Worm (Caenorhabditis elegans) whole organism, midembryonic: Measurements from ENCODE around the gene T22F3.7.
A peak's percentile ranks its signal among the peaks of the same experiment; 100 is the strongest.
"Not testable (repeated sequence)": the region's sequence is repeated elsewhere in the genome, so short reads cannot be mapped to it uniquely, and the experiment has no call there.

Source experiments
- T22C8.4 ChIP-seq: fragments of 200-800 bp; sonication (Bioruptor generic); IDR thresholded peaks from 2 replicates; pipeline ENCODE4 v1.3.6; 2022; ENCODE audit warnings: missing genetic modification characterization, missing compliant biosample characterization
- cog-1 ChIP-seq: sonication (generic microtip); optimal IDR thresholded peaks from 2 replicates; lab custom pipeline; 2016; ENCODE audit warnings: missing genetic modification characterization, missing compliant biosample characterization
- flt-1 ChIP-seq: fragments of 200-800 bp; sonication (Bioruptor generic); IDR thresholded peaks from 2 replicates; pipeline ENCODE4 v1.3.6; 2022; ENCODE audit warnings: missing genetic modification characterization, missing compliant biosample characterization
- klf-2 ChIP-seq: fragments of 200-800 bp; sonication (Bioruptor generic); conservative IDR thresholded peaks from 2 replicates; pipeline ENCODE4 v1.3.6; 2022; ENCODE audit warnings: missing genetic modification reagents, missing genetic modification characterization, missing compliant biosample characterization
- med-1 ChIP-seq: sonication (generic microtip); optimal IDR thresholded peaks from 2 replicates; lab custom pipeline; 2017; ENCODE audit warnings: missing genetic modification characterization, mild to moderate bottlenecking, missing compliant biosample characterization, antibody characterized with exemption, missing genetic modification reagents; ENCODE audit not compliant: insufficient read depth
- ref-1 ChIP-seq: fragments of 200-800 bp; sonication (Bioruptor generic); conservative IDR thresholded peaks from 2 replicates; pipeline ENCODE4 v1.3.6; 2022; ENCODE audit warnings: missing genetic modification reagents, missing genetic modification characterization, missing compliant biosample characterization
- tab-1 ChIP-seq: fragments of 200-800 bp; sonication (Bioruptor generic); IDR thresholded peaks from 2 replicates; pipeline ENCODE4 v1.3.6; 2022; ENCODE audit warnings: missing genetic modification characterization, missing compliant biosample characterization
- ztf-23 ChIP-seq: fragments of 200-800 bp; sonication (Bioruptor generic); IDR thresholded peaks from 2 replicates; pipeline ENCODE4 v1.3.6; 2022; ENCODE audit warnings: missing genetic modification reagents, missing genetic modification characterization, missing compliant biosample characterization
- ztf-29 ChIP-seq: fragments of 200-800 bp; sonication (Bioruptor generic); IDR thresholded peaks from 2 replicates; pipeline ENCODE4 v1.3.6; 2022; ENCODE audit warnings: missing genetic modification reagents, missing genetic modification characterization, missing compliant biosample characterization

The T22F3.7 gene

DNA sequence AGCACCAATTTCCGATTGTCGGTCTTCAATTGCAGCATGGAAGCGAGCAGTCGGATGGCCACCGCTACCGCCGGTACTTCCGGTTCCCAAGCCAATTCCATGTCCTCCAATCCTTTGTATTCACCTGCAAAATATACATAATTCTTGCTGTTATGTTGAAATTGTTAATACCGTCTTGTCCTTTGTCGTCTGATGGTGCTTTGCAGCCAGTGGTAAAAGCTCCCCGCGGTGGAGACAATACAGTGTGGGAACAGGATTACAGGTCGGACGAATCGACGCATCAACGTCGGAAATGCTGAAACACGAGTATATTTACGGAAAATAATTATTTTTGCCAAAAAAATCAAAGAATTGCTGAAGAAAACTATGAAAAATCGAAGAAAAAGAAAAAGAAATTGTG, 36.1 kb downstream of the T22F3.7 start, which contains the start of gene T24A6.17:
TSS of gene T24A6.17 (minus strand) at position 101 of the 400 bp plus-strand sequence.
- TF ChIP-seq med-1 (GFP tag; lab: Kevin White, UChicago); flt-1 (GFP tag; lab: Robert Waterston, UW); cog-1 (tag; lab: Kevin White, UChicago): not testable (repeated sequence)

DNA sequence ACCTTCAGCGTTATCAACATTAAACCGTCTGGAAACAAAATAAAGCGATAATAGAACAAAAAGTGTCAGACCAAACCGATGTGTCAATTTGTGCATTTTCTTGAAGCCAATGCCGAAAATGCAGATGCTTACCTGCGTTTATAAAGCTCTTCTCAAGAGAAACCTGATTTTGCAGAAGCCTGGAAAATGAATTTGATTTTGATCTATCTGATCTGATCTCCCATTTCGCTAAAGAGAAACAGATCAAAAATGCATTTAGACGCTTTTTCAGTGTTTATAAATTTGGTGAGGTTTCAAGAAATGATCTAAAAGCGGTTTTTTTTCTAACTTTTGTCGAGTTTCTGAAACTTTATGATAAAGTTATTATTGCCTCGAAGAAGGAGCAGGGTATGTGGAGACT, 37.6 kb downstream of the T22F3.7 start, which contains the start of gene T24A6.16:
TSS of gene T24A6.16 (minus strand) at position 101 of the 400 bp plus-strand sequence.
- not testable (repeated sequence) for TF ChIP-seq ref-1 (GFP tag; lab: Robert Waterston, UW); ztf-23 (GFP tag; lab: Robert Waterston, UW); med-1 (GFP tag; lab: Kevin White, UChicago)

ce11 chrV:3558744-3559143, 41.7 kb downstream of the T22F3.7 start, which contains the start of gene T24A6.1:
Gene T24A6.1, plus strand, starts transcription at chrV:3559044.
- not testable (repeated sequence) for TF ChIP-seq flt-1, ref-1, ztf-29 (GFP tag; lab: Robert Waterston, UW)

- TF ChIP-seq ztf-29 (GFP tag; lab: Robert Waterston, UW) (no peak), klf-2 (no peak), T22C8.4 (no peak), ref-1 (GFP tag; lab: Robert Waterston, UW) (no peak), tab-1 (GFP tag; lab: Robert Waterston, UW) (no peak), med-1 (GFP tag; lab: Kevin White, UChicago) (no peak), ztf-23 (GFP tag; lab: Robert Waterston, UW) (no peak), flt-1 (GFP tag; lab: Robert Waterston, UW) (no peak), cog-1 (tag; lab: Kevin White, UChicago) (no peak)
These were observed 43.0 kb downstream of the T22F3.7 start, which contains the start of gene grl-31 for ce11 chrV:3557422-3557821. Gene grl-31, minus strand, starts transcription at chrV:3557778.

DNA sequence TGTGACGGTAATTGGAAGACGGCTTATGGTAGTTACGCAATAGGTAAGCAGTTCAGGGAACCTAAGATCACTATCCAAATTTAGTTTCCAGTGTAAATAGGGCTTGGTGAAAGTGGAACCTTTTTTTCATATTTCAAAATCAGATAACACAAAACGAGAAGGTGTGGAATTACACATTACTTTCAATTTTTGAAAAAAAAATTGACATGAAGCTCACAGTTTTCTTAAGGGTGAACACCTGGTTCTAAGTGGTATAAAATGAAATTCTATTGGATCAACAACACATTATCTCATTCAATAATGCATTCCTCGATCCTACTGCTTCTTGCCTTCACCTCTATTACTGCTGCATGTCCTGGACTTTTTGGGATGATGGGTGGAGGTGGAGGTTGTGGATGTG, 44.5 kb downstream of the T22F3.7 start, which contains the start of gene grl-30:
TSS of gene grl-30 (plus strand) at position 301 of the 400 bp plus-strand sequence.
- TF ChIP-seq T22C8.4 (no peak), flt-1 (GFP tag; lab: Robert Waterston, UW) (no peak), med-1 (GFP tag; lab: Kevin White, UChicago) (no peak)

DNA sequence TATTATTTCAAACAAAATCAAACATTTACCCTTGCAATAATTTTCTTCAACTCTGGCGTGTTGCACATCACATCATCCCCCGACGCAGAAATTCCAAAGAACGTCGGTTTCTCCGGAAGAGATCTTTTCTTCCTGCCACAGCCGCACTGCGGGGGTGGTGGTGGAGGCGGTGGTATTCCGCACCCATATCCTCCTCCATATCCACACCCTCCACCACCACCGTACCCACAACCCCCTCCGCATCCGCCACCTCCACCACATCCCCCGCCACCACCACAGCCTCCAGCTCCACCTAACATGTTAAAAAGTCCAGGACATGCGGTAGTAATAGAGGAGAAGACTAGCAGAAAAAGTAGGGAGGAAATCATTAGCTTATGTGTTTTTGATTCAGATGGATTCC, 45.6 kb downstream of the T22F3.7 start, which contains the start of gene grl-29:
TSS of gene grl-29 (minus strand) at position 368 of the 400 bp plus-strand sequence.
- TF ChIP-seq cog-1 (tag; lab: Kevin White, UChicago) (no peak), ztf-29 (GFP tag; lab: Robert Waterston, UW) (no peak), ztf-23 (GFP tag; lab: Robert Waterston, UW) (0 out of 2 replicates have a peak, but pooled peaks have one; percentile 19), ref-1 (GFP tag; lab: Robert Waterston, UW) (no peak), flt-1 (GFP tag; lab: Robert Waterston, UW) (no peak), T22C8.4 (no peak), med-1 (GFP tag; lab: Kevin White, UChicago) (no peak)

DNA sequence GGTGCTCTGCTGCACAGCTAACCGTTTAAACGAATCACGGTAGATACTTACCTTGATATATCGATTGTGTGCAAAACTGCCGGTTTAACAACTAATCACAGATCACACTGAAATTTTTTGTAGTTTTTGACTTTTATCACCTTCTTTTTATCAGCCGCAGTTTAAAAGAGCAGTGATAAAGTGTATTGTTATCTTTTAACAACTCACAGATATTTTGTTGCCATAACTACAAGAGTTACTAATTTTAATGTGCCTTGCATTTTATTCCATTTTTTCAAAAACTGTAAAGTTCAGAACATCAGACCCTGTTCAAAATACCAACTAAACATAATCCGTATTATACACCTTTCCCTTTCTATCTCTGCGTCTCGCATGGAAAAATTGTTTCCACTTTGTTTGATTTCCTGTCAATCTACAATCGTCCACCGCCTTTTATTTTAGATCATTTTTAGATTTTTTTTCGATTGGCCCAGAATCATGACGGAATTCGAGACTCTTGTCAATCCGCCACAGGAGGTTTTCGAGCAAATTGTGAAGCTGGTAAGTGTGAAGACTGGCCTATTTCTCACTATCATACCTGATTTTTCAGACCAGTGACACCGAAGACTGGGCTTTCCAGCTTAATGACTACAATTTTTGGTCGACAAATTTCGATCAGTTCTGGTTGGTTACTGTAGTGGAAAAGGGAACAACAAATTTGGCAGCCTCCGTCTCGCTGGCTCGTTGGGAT, 47.6 kb downstream of the T22F3.7 start, which contains the start of gene T24A6.20:
TSS of gene T24A6.20 (plus strand) at position 395 of the 730 bp plus-strand sequence.
- no peak for TF ChIP-seq med-1 (GFP tag; lab: Kevin White, UChicago)
- TF ChIP-seq tab-1 (GFP tag; lab: Robert Waterston, UW) = no peak

DNA sequence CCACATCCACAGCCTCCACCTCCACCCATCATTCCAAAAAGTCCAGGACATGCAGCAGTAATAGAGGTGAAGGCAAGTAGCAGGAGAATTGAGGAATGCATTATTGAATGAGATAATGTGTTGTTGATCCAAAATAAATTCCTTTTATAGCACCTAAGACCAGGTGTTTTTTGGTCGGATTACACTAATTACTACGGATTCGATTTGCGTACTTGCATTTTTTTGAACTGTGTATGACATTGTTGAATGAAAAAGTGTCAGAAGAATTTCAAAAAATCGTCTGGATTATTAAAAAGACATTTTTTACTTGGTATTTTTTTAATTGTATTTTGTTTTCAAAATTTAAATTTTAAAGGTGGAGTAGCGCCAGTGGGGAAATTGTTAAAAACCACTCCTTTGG, 48.7 kb downstream of the T22F3.7 start, which contains the start of gene grl-28:
TSS of gene grl-28 (minus strand) at position 101 of the 400 bp plus-strand sequence.
- TF ChIP-seq T22C8.4 (no peak), med-1 (GFP tag; lab: Kevin White, UChicago) (no peak), ztf-23 (GFP tag; lab: Robert Waterston, UW) (no peak), ztf-29 (GFP tag; lab: Robert Waterston, UW) (no peak), cog-1 (tag; lab: Kevin White, UChicago) (no peak), ref-1 (GFP tag; lab: Robert Waterston, UW) (no peak), tab-1 (GFP tag; lab: Robert Waterston, UW) (no peak), klf-2 (no peak), flt-1 (GFP tag; lab: Robert Waterston, UW) (no peak)

- TF ChIP-seq T22C8.4 = no peak
- no peak for TF ChIP-seq tab-1 (GFP tag; lab: Robert Waterston, UW)
- no peak for TF ChIP-seq ref-1 (GFP tag; lab: Robert Waterston, UW)
- no peak for TF ChIP-seq ztf-23 (GFP tag; lab: Robert Waterston, UW)
- no peak for TF ChIP-seq flt-1 (GFP tag; lab: Robert Waterston, UW)
- TF ChIP-seq med-1 (GFP tag; lab: Kevin White, UChicago) = no peak
- TF ChIP-seq ztf-29 (GFP tag; lab: Robert Waterston, UW) = no peak
- TF ChIP-seq klf-2 = no peak
- TF ChIP-seq cog-1 (tag; lab: Kevin White, UChicago) = no peak
These were observed 50.9 kb downstream of the T22F3.7 start, which contains the start of gene sri-21 for ce11 chrV:3549553-3549952. Gene sri-21, plus strand, starts transcription at chrV:3549853.

DNA sequence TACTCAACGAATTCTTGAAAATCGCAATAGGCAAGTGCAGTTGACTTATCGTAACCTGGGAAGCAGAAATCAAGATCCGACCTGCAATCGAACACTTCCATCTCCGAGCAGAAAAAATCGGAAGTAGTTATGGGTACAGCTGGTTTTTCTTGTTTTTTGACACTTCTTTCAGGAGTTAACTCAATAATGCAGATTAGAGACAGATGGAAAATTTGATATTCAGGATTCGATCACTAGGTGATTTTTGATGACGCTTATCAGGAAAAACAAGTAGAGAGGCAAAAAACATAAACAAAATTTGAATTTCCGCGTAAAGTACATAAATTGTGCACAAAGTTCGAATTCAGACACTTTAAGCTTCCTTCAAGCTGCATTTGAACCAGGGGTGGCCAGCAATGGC, 51.7 kb downstream of the T22F3.7 start, which contains the start of gene srw-130:
TSS of gene srw-130 (minus strand) at position 101 of the 400 bp plus-strand sequence.
- TF ChIP-seq ztf-29 (GFP tag; lab: Robert Waterston, UW) = no peak
